Worm (Caenorhabditis elegans): ENCODE results near the gene srx-85.

Gene srx-85

DNA sequence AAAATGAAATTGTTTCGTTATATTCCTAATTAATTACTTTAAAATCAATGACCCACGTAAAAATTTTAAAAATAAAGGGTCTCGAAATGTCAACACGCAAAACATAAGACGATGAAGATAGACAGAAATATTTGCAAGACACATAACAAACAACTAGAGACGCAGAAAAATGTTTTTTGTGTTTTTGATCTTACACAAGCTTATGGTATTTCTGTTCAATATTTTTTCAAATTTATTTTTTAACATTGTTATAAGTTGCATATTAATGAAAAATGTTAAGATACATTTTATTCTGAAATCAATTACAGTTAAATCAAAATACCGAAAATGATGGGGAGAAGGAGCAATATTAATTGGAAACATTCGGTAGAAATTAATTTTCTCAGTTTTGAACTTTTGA is 39.0 kb upstream of the srx-85 start, which contains the start of gene C55A6.3:
Gene C55A6.3 (minus strand): TSS at position 101 of the 400 bp plus-strand sequence.
- TF ChIP-seq pha-4 (tag; optimal IDR thresholded peaks at IDR 0.05) (no peak), M03D4.4 (tag; optimal IDR thresholded peaks at IDR 0.05) (no peak), ceh-39 (tag; optimal IDR thresholded peaks at IDR 0.05) (no peak), mab-5 (tag; optimal IDR thresholded peaks at IDR 0.05) (no peak)

ce11 chrV:11514677-11515076 is 37.8 kb upstream of the srx-85 start, which contains the start of gene C55A6.6:
TSS of gene C55A6.6 (minus strand) at chrV:11514737.
- TF ChIP-seq sem-2 (GFP tag; optimal IDR thresholded peaks at IDR 0.05) (no peak), snpc-4 (tag; optimal IDR thresholded peaks at IDR 0.05) (no peak), ceh-83 (GFP tag; optimal IDR thresholded peaks at IDR 0.05) (no peak), ham-2 (GFP tag; optimal IDR thresholded peaks at IDR 0.05) (no peak), unc-62 (GFP tag; optimal IDR thresholded peaks at IDR 0.05) (no peak)

ce11 chrV:11515145-11515544 is 37.3 kb upstream of the srx-85 start:
- TF ChIP-seq sem-2 (GFP tag; optimal IDR thresholded peaks at IDR 0.05) = no peak
- TF ChIP-seq cnd-1 (tag; optimal IDR thresholded peaks at IDR 0.05) = no peak
- TF ChIP-seq elt-3 (tag; optimal IDR thresholded peaks at IDR 0.05) = no peak
- TF ChIP-seq lsy-2 (tag; optimal IDR thresholded peaks at IDR 0.05) = no peak
- TF ChIP-seq sptf-1 (tag; optimal IDR thresholded peaks at IDR 0.05) = no peak
- no peak for TF ChIP-seq zip-8 (tag; optimal IDR thresholded peaks at IDR 0.05)
- no peak for TF ChIP-seq ztf-11 (tag; optimal IDR thresholded peaks at IDR 0.05)
- no peak for TF ChIP-seq ham-2 (GFP tag; optimal IDR thresholded peaks at IDR 0.05)
- no peak for TF ChIP-seq flh-1 (GFP tag; optimal IDR thresholded peaks at IDR 0.05)
- no peak for TF ChIP-seq tbx-8 (GFP tag; optimal IDR thresholded peaks at IDR 0.05)
- no peak for TF ChIP-seq M03D4.4 (tag; optimal IDR thresholded peaks at IDR 0.05)
- TF ChIP-seq pha-4 (tag; optimal IDR thresholded peaks at IDR 0.05) = no peak
- TF ChIP-seq unc-62 (GFP tag; optimal IDR thresholded peaks at IDR 0.05) = no peak
- TF ChIP-seq ceh-39 (tag; optimal IDR thresholded peaks at IDR 0.05) = no peak
- no peak for TF ChIP-seq ceh-83 (GFP tag; optimal IDR thresholded peaks at IDR 0.05)
- no peak for TF ChIP-seq lin-13 (tag; optimal IDR thresholded peaks at IDR 0.05)
- no peak for TF ChIP-seq nhr-28 (tag; optimal IDR thresholded peaks at IDR 0.05)
- no peak for TF ChIP-seq blmp-1 (tag; optimal IDR thresholded peaks at IDR 0.05)

ce11 chrV:11516141-11516591 is 36.3 kb upstream of the srx-85 start, which contains the start of gene sdz-8:
TSS of gene sdz-8 (minus strand) at chrV:11516191.
- no peak for TF ChIP-seq tbx-8 (GFP tag; optimal IDR thresholded peaks at IDR 0.05)
- no peak for TF ChIP-seq ceh-39 (tag; optimal IDR thresholded peaks at IDR 0.05)
- TF ChIP-seq unc-120 (tag; optimal IDR thresholded peaks at IDR 0.05; ENCODE audit: poor library complexity, severe bottlenecking) = no peak
- TF ChIP-seq flh-1 (GFP tag; optimal IDR thresholded peaks at IDR 0.05) = no peak
- no peak for TF ChIP-seq hlh-1 (tag; optimal IDR thresholded peaks at IDR 0.05)
- no peak for TF ChIP-seq nhr-76 (tag; optimal IDR thresholded peaks at IDR 0.05)
- no peak for TF ChIP-seq elt-3 (tag; optimal IDR thresholded peaks at IDR 0.05)
- no peak for TF ChIP-seq ham-2 (GFP tag; optimal IDR thresholded peaks at IDR 0.05)
- no peak for TF ChIP-seq ceh-43 (GFP tag; optimal IDR thresholded peaks at IDR 0.05)
- no peak for TF ChIP-seq nhr-237 (tag; optimal IDR thresholded peaks at IDR 0.05)
- TF ChIP-seq nhr-12 (tag; optimal IDR thresholded peaks at IDR 0.05) = no peak
- TF ChIP-seq bed-3 (GFP tag; optimal IDR thresholded peaks at IDR 0.05) = no peak
- TF ChIP-seq lin-32 (GFP tag; optimal IDR thresholded peaks at IDR 0.05) = no peak
- no peak for TF ChIP-seq cnd-1 (tag; optimal IDR thresholded peaks at IDR 0.05)
- no peak for TF ChIP-seq sptf-1 (tag; optimal IDR thresholded peaks at IDR 0.05)
- TF ChIP-seq ceh-83 (GFP tag; optimal IDR thresholded peaks at IDR 0.05) = no peak
- no peak for TF ChIP-seq elt-1 (tag; optimal IDR thresholded peaks at IDR 0.05; ENCODE audit: borderline replicate concordance, insufficient read depth)
- TF ChIP-seq unc-39 (tag; optimal IDR thresholded peaks at IDR 0.05) = no peak

ce11 chrV:11517789-11518188 is 34.7 kb upstream of the srx-85 start, which contains the start of gene C55A6.4:
TSS of gene C55A6.4 (minus strand) at chrV:11517889.
- no peak for TF ChIP-seq snpc-4 (tag; optimal IDR thresholded peaks at IDR 0.05)
- no peak for TF ChIP-seq elt-3 (tag; optimal IDR thresholded peaks at IDR 0.05)
- TF ChIP-seq ztf-11 (tag; optimal IDR thresholded peaks at IDR 0.05) = no peak
- no peak for TF ChIP-seq unc-120 (tag; optimal IDR thresholded peaks at IDR 0.05; ENCODE audit: poor library complexity, severe bottlenecking)

ce11 chrV:11520215-11520614 is 32.3 kb upstream of the srx-85 start, which contains the start of the genes C55A6.11 and C55A6.7:
TSS of gene C55A6.11 (plus strand) at chrV:11520515.
TSS of gene C55A6.7 (minus strand) at chrV:11520530.
- no peak for TF ChIP-seq sem-2 (GFP tag; optimal IDR thresholded peaks at IDR 0.05)
- TF ChIP-seq ham-2 (GFP tag; optimal IDR thresholded peaks at IDR 0.05) = no peak
